Fruit fly (Drosophila melanogaster): ENCODE results near the gene CG5835.

DNA sequence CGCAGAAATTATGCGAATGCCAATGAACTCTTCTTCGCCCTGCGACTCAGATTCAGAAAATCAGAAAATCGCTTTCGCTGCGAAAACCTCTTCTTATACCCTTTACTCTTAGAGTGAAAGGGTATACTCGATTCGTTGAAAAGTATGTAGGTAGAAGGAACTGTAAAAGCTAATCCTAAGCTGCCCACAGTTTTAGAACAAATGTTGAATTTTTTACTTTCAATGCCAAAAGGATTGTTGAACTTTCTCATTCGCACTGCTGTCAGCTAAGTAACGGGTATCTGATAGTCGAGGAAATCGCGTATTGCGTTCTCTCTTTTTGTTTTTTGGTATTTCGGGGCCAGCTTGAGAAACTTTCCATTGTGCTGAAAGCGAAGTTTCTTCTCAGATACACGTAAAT, 39.6 kb downstream of the CG5835 start:
- TF ChIP-seq CG6808 (GFP tag; optimal IDR thresholded peaks at IDR 0.05), result no peak
- peak; percentile 66 for TF ChIP-seq acj6 (GFP tag; optimal IDR thresholded peaks at IDR 0.05)
- peak; percentile 40 for TF ChIP-seq Sox15 (GFP tag; optimal IDR thresholded peaks at IDR 0.05)
- peak; percentile 33 for TF ChIP-seq CG10631 (GFP tag; optimal IDR thresholded peaks at IDR 0.05)
- TF ChIP-seq Eip75B (GFP tag; optimal IDR thresholded peaks at IDR 0.05), result peak; percentile 56
- peak; percentile 79 for TF ChIP-seq CG31627 (GFP tag; optimal IDR thresholded peaks at IDR 0.05)
- TF ChIP-seq vri (GFP tag; optimal IDR thresholded peaks at IDR 0.05), result peak; percentile 28
- peak; percentile 78 for TF ChIP-seq Hr39 (GFP tag; optimal IDR thresholded peaks at IDR 0.05)
- TF ChIP-seq CG15336 (GFP tag; IDR thresholded peaks at IDR 0.05), result no peak
- peak; percentile 27 for TF ChIP-seq CG8319 (GFP tag; optimal IDR thresholded peaks at IDR 0.05)

All from whole organism, prepupa.